Fruit fly (Drosophila melanogaster) whole organism, embryonic: Measurements from ENCODE around the gene MtnD.

Source experiments
- ATbp ChIP-seq: fragments of 200-800 bp; sonication (Bioruptor generic); optimal IDR thresholded peaks from 2 replicates; lab custom pipeline; 2017; ENCODE audit warnings: missing biosample characterization, mild to moderate bottlenecking, missing genetic modification characterization, missing genetic modification reagents
- Aef1 ChIP-seq: fragments of 200-800 bp; sonication (Bioruptor generic); IDR thresholded peaks from 3 replicates; pipeline ENCODE4 v1.3.6; 2022; ENCODE audit warnings: missing biosample characterization, missing genetic modification characterization
- CG10431 ChIP-seq: fragments of 200-800 bp; sonication (Bioruptor generic); optimal IDR thresholded peaks from 3 replicates; lab custom pipeline; 2018; ENCODE audit warnings: missing biosample characterization, mild to moderate bottlenecking, missing genetic modification characterization
- CG10462 ChIP-seq: fragments of 200-800 bp; sonication (Bioruptor generic); optimal IDR thresholded peaks from 2 replicates; lab custom pipeline; 2016; ENCODE audit warnings: missing biosample characterization, missing genetic modification characterization
- CG10959 ChIP-seq: fragments of 200-800 bp; sonication (Bioruptor generic); IDR thresholded peaks from 2 replicates; pipeline ENCODE4 v1.3.6; 2022; ENCODE audit warnings: missing biosample characterization, missing genetic modification characterization
- CG11247 ChIP-seq: fragments of 200-800 bp; sonication (Bioruptor generic); IDR thresholded peaks from 2 replicates; pipeline ENCODE4 v1.3.6; 2022; ENCODE audit warnings: missing biosample characterization, missing genetic modification characterization
- CG12744 ChIP-seq: fragments of 200-800 bp; sonication (Bioruptor generic); optimal IDR thresholded peaks from 2 replicates; lab custom pipeline; 2016; ENCODE audit warnings: missing biosample characterization, missing genetic modification characterization
- CG17328 ChIP-seq: fragments of 200-800 bp; sonication (Bioruptor generic); IDR thresholded peaks from 2 replicates; pipeline ENCODE4 v1.3.6; 2022; ENCODE audit warnings: missing biosample characterization, missing genetic modification characterization
- CG17359 ChIP-seq: fragments of 200-800 bp; sonication (Bioruptor generic); optimal IDR thresholded peaks from 3 replicates; lab custom pipeline; 2018; ENCODE audit warnings: missing biosample characterization, mild to moderate bottlenecking, missing genetic modification characterization, moderate library complexity
- CG18476 ChIP-seq: fragments of 200-800 bp; sonication (Bioruptor generic); optimal IDR thresholded peaks from 2 replicates; lab custom pipeline; 2016; ENCODE audit warnings: missing biosample characterization, mild to moderate bottlenecking, missing genetic modification characterization
- CG2875 ChIP-seq: fragments of 200-800 bp; sonication (Bioruptor generic); optimal IDR thresholded peaks from 2 replicates; lab custom pipeline; 2017; ENCODE audit warnings: missing biosample characterization, mild to moderate bottlenecking, missing genetic modification characterization, missing genetic modification reagents
- CG30403 ChIP-seq: fragments of 200-800 bp; sonication (Bioruptor generic); optimal IDR thresholded peaks from 3 replicates; lab custom pipeline; 2016; ENCODE audit warnings: missing biosample characterization, missing genetic modification characterization
- CG3065 ChIP-seq: fragments of 200-800 bp; sonication (Bioruptor generic); optimal IDR thresholded peaks from 2 replicates; lab custom pipeline; 2016; ENCODE audit warnings: missing biosample characterization, missing genetic modification characterization
- CG3407 ChIP-seq: fragments of 200-800 bp; sonication (Bioruptor generic); optimal IDR thresholded peaks from 2 replicates; lab custom pipeline; 2018; ENCODE audit warnings: missing biosample characterization, mild to moderate bottlenecking, missing genetic modification characterization
- CG4360 ChIP-seq: fragments of 200-800 bp; sonication (Bioruptor generic); IDR thresholded peaks from 2 replicates; pipeline ENCODE4 v1.3.6; 2022; ENCODE audit warnings: missing biosample characterization, missing genetic modification characterization
- CG7357 ChIP-seq: fragments of 200-800 bp; sonication (Bioruptor generic); IDR thresholded peaks from 3 replicates; pipeline ENCODE4 v1.3.6; 2022; ENCODE audit warnings: missing biosample characterization, missing genetic modification characterization
- CG7786 ChIP-seq: fragments of 200-800 bp; sonication (Bioruptor generic); optimal IDR thresholded peaks from 2 replicates; lab custom pipeline; 2016; ENCODE audit warnings: missing biosample characterization, missing genetic modification characterization
- CG9727 ChIP-seq: fragments of 200-800 bp; sonication (Bioruptor generic); optimal IDR thresholded peaks from 3 replicates; lab custom pipeline; 2017; ENCODE audit warnings: missing biosample characterization, mild to moderate bottlenecking, missing genetic modification characterization
- CG9876 ChIP-seq: fragments of 200-800 bp; sonication (Bioruptor generic); optimal IDR thresholded peaks from 2 replicates; lab custom pipeline; 2016; ENCODE audit warnings: missing biosample characterization, missing genetic modification characterization
- CTCF ChIP-seq: fragments of 200-800 bp; sonication (Bioruptor generic); optimal IDR thresholded peaks from 2 replicates; lab custom pipeline; 2017; ENCODE audit warnings: missing biosample characterization, mild to moderate bottlenecking, missing genetic modification characterization, moderate library complexity
- CrebB ChIP-seq: fragments of 200-800 bp; sonication (Bioruptor generic); optimal IDR thresholded peaks from 3 replicates; lab custom pipeline; 2018; ENCODE audit warnings: missing biosample characterization, mild to moderate bottlenecking, missing genetic modification characterization
- Elba2 ChIP-seq: fragments of 200-800 bp; sonication (Bioruptor generic); optimal IDR thresholded peaks from 3 replicates; lab custom pipeline; 2016; ENCODE audit warnings: missing biosample characterization, missing genetic modification characterization
- Ets65A ChIP-seq: fragments of 200-800 bp; sonication (Bioruptor generic); peaks from one replicate; lab custom pipeline; 2016; ENCODE audit warnings: missing biosample characterization, missing genetic modification characterization
- Jarid2 ChIP-seq: fragments of 200-800 bp; sonication (Bioruptor generic); optimal IDR thresholded peaks from 3 replicates; lab custom pipeline; 2017; ENCODE audit warnings: mild to moderate bottlenecking, missing biosample characterization, missing genetic modification reagents, missing genetic modification characterization
- MBD-R2 ChIP-seq: fragments of 200-800 bp; sonication (Bioruptor generic); IDR thresholded peaks from 2 replicates; pipeline ENCODE4 v1.3.6; 2022; ENCODE audit warnings: missing biosample characterization, missing genetic modification characterization
- Mrtf ChIP-seq: fragments of 200-800 bp; sonication (Bioruptor generic); IDR thresholded peaks from 3 replicates; pipeline ENCODE4 v1.3.6; 2022; ENCODE audit warnings: missing biosample characterization, missing genetic modification characterization
- NK7.1 ChIP-seq: fragments of 200-800 bp; sonication (Bioruptor generic); optimal IDR thresholded peaks from 3 replicates; lab custom pipeline; 2016; ENCODE audit warnings: missing biosample characterization, missing genetic modification characterization
- Neu2 ChIP-seq: fragments of 200-800 bp; sonication (Bioruptor generic); optimal IDR thresholded peaks from 3 replicates; lab custom pipeline; 2016; ENCODE audit warnings: missing biosample characterization, missing genetic modification characterization, borderline replicate concordance
- Nf-YA ChIP-seq: fragments of 200-800 bp; sonication (Bioruptor generic); IDR thresholded peaks from 2 replicates; pipeline ENCODE4 v1.3.6; 2022; ENCODE audit warnings: missing biosample characterization, missing genetic modification characterization
- Nf-YC ChIP-seq: fragments of 200-800 bp; optimal IDR thresholded peaks from 3 replicates; lab custom pipeline; 2019; ENCODE audit warnings: missing biosample characterization, mild to moderate bottlenecking, missing genetic modification characterization, moderate library complexity
- Oaz ChIP-seq: fragments of 200-800 bp; sonication (Bioruptor generic); IDR thresholded peaks from 2 replicates; pipeline ENCODE4 v1.3.6; 2022; ENCODE audit warnings: missing biosample characterization, missing genetic modification characterization
- Optix ChIP-seq: fragments of 200-800 bp; sonication (Bioruptor generic); IDR thresholded peaks from 3 replicates; pipeline ENCODE4 v1.3.6; 2022; ENCODE audit warnings: missing biosample characterization, missing genetic modification characterization
- Ptx1 ChIP-seq: fragments of 200-800 bp; sonication (Bioruptor generic); IDR thresholded peaks from 2 replicates; pipeline ENCODE4 v1.3.6; 2022; ENCODE audit warnings: missing biosample characterization, missing genetic modification characterization
- Side ChIP-seq: fragments of 200-800 bp; sonication (Bioruptor generic); optimal IDR thresholded peaks from 2 replicates; lab custom pipeline; 2016; ENCODE audit warnings: missing biosample characterization, missing genetic modification characterization
- ac ChIP-seq: fragments of 200-800 bp; sonication (Bioruptor generic); optimal IDR thresholded peaks from 3 replicates; lab custom pipeline; 2017; ENCODE audit warnings: missing biosample characterization, mild to moderate bottlenecking, missing genetic modification characterization
- aop ChIP-seq: fragments of 200-800 bp; sonication (Bioruptor generic); IDR thresholded peaks from 2 replicates; pipeline ENCODE4 v1.3.6; 2022; ENCODE audit warnings: missing biosample characterization, missing genetic modification characterization
- cas ChIP-seq: fragments of 200-800 bp; sonication (Bioruptor generic); IDR thresholded peaks from 2 replicates; pipeline ENCODE4 v1.3.6; 2022; ENCODE audit warnings: missing biosample characterization, missing genetic modification characterization
- chif ChIP-seq, 2 experiments: fragments of 200-800 bp; sonication (Bioruptor generic); optimal IDR thresholded peaks; 3 replicates each; lab custom pipeline; 2016; ENCODE audit warnings: missing biosample characterization in 2 of 2, missing genetic modification characterization in 2 of 2
- croc ChIP-seq: fragments of 200-800 bp; sonication (Bioruptor generic); conservative IDR thresholded peaks from 3 replicates; pipeline ENCODE4 v1.3.6; 2022; ENCODE audit warnings: missing biosample characterization, missing genetic modification characterization
- dati ChIP-seq: fragments of 200-800 bp; sonication (Bioruptor generic); IDR thresholded peaks from 2 replicates; pipeline ENCODE4 v1.3.6; 2022; ENCODE audit warnings: missing biosample characterization, missing genetic modification characterization
- dysf ChIP-seq: fragments of 200-800 bp; sonication (Bioruptor generic); IDR thresholded peaks from 3 replicates; pipeline ENCODE4 v1.3.6; 2022; ENCODE audit warnings: missing biosample characterization, missing genetic modification characterization
- gcm2 ChIP-seq: fragments of 200-800 bp; sonication (Bioruptor generic); optimal IDR thresholded peaks from 2 replicates; lab custom pipeline; 2016; ENCODE audit warnings: missing biosample characterization, missing genetic modification characterization
- gem ChIP-seq: fragments of 200-800 bp; sonication (Bioruptor generic); optimal IDR thresholded peaks from 2 replicates; lab custom pipeline; 2019; ENCODE audit warnings: missing biosample characterization, mild to moderate bottlenecking, missing genetic modification characterization, moderate library complexity
- ken ChIP-seq: fragments of 200-800 bp; sonication (Bioruptor generic); IDR thresholded peaks from 3 replicates; pipeline ENCODE4 v1.3.6; 2022; ENCODE audit warnings: missing biosample characterization, missing genetic modification characterization
- mld ChIP-seq: fragments of 200-800 bp; sonication (Bioruptor generic); IDR thresholded peaks from 3 replicates; pipeline ENCODE4 v1.3.6; 2022; ENCODE audit warnings: missing biosample characterization, missing genetic modification characterization; ENCODE audit not compliant: partially characterized antibody
- p53 ChIP-seq: fragments of 200-800 bp; sonication (Bioruptor generic); optimal IDR thresholded peaks from 2 replicates; lab custom pipeline; 2016; ENCODE audit warnings: missing biosample characterization, missing genetic modification characterization
- pum ChIP-seq: fragments of 200-800 bp; sonication (Bioruptor generic); optimal IDR thresholded peaks from 2 replicates; lab custom pipeline; 2016; ENCODE audit warnings: missing biosample characterization, missing genetic modification characterization
- shn ChIP-seq: fragments of 200-800 bp; sonication (Bioruptor generic); optimal IDR thresholded peaks from 3 replicates; lab custom pipeline; 2016; ENCODE audit warnings: missing biosample characterization, missing genetic modification characterization
- sob ChIP-seq: fragments of 200-800 bp; sonication (Bioruptor generic); IDR thresholded peaks from 2 replicates; pipeline ENCODE4 v1.3.6; 2022; ENCODE audit warnings: missing biosample characterization, missing genetic modification characterization
- trem ChIP-seq: fragments of 200-800 bp; optimal IDR thresholded peaks from 3 replicates; lab custom pipeline; 2019; ENCODE audit warnings: missing biosample characterization, mild to moderate bottlenecking, missing genetic modification characterization, moderate library complexity
- trh ChIP-seq: fragments of 200-800 bp; sonication (Bioruptor generic); optimal IDR thresholded peaks from 2 replicates; lab custom pipeline; 2016; ENCODE audit warnings: missing biosample characterization, missing genetic modification characterization
- vfl ChIP-seq: fragments of 200-800 bp; sonication (Bioruptor generic); optimal IDR thresholded peaks from 2 replicates; lab custom pipeline; 2016; ENCODE audit warnings: missing biosample characterization, missing genetic modification characterization
- zfh1 ChIP-seq: fragments of 200-800 bp; sonication (Bioruptor generic); IDR thresholded peaks from 3 replicates; pipeline ENCODE4 v1.3.6; 2022; ENCODE audit warnings: missing biosample characterization, missing genetic modification characterization

MtnD gene

DNA sequence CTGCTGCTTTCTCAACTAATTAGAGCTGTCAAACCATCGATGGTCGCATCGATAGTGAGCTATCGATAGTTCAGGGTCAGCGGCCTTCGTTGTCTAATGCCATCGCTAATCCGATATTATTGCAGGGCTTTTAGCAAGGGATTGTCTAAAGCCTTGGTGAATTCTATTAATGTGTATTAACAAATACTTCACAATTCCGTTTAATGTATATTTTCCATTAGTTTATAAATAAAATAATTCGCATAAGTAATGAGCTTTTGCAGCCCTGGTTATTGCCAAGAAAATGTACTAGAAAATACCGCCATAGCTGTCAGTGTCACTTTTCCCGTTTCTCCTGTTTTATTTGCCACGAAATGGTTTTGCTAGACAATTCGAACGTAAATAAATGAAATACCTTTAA, 45.1 kb downstream of the MtnD start, which contains the start of the genes EloB and Srp14 (continued):
- peak; percentile 90 for TF ChIP-seq CG30403 (GFP tag; lab: Kevin White, UChicago)
- TF ChIP-seq dati (GFP tag; lab: Robert Waterston, UW), result no peak
- TF ChIP-seq trem (tag; lab: Kevin White, UChicago), result peak; percentile 93
- TF ChIP-seq CG3407, result peak; percentile 27
- TF ChIP-seq gem (tag; lab: Kevin White, UChicago), result peak; percentile 87
- TF ChIP-seq NK7.1 (GFP tag; lab: Kevin White, UChicago), result peak; percentile 24
- no peak for TF ChIP-seq CG4360 (GFP tag; lab: Robert Waterston, UW)
- TF ChIP-seq Ets65A (GFP tag; lab: Kevin White, UChicago), result peak; percentile 97
- TF ChIP-seq CG11247 (GFP tag; lab: Robert Waterston, UW), result peak; percentile 72
- peak; percentile 82 for TF ChIP-seq CG7786
- peak; percentile 90 for TF ChIP-seq MBD-R2 (GFP tag; lab: Robert Waterston, UW)
- peak; percentile 56 for TF ChIP-seq p53 (GFP tag; lab: Kevin White, UChicago)
- TF ChIP-seq CG17359 (tag; lab: Kevin White, UChicago), result peak; percentile 74
- no peak for TF ChIP-seq ac (GFP tag; lab: Kevin White, UChicago)
- TF ChIP-seq cas (GFP tag; lab: Robert Waterston, UW), result peak; percentile 55; the same call in 1 of the 2 replicates
- TF ChIP-seq croc (GFP tag; lab: Robert Waterston, UW), result 0 out of 3 replicates have a peak, but pooled peaks have one; percentile 30
- TF ChIP-seq Side (GFP tag; lab: Kevin White, UChicago), result peak; percentile 53
- TF ChIP-seq CG10431 (GFP tag; lab: Kevin White, UChicago), result no peak
- no peak for TF ChIP-seq Neu2
- peak; percentile 90 for TF ChIP-seq vfl (GFP tag; lab: Kevin White, UChicago)
- TF ChIP-seq pum (GFP tag; lab: Kevin White, UChicago), result peak; percentile 76
- TF ChIP-seq CG17328 (GFP tag; lab: Robert Waterston, UW), result peak; percentile 80
- TF ChIP-seq Elba2 (GFP tag; lab: Kevin White, UChicago), result peak; percentile 71
- TF ChIP-seq aop, result no peak
- no peak for TF ChIP-seq gcm2 (GFP tag; lab: Kevin White, UChicago)
- peak; percentile 19 for TF ChIP-seq CTCF (GFP tag; lab: Kevin White, UChicago)
- peak; percentile 59 for TF ChIP-seq CrebB (tag; lab: Kevin White, UChicago)
- TF ChIP-seq CG7357 (GFP tag; lab: Robert Waterston, UW), result peak; percentile 71; the same call in 1 of the 3 replicates
- peak; percentile 59; the same call in 1 of the 3 replicates for TF ChIP-seq ken (GFP tag; lab: Robert Waterston, UW)
- TF ChIP-seq CG9876 (GFP tag; lab: Kevin White, UChicago), result peak; percentile 49
- TF ChIP-seq Oaz, result no peak
- TF ChIP-seq Mrtf (GFP tag; lab: Robert Waterston, UW), result peak; percentile 64; the same call in 2 of the 3 replicates
- TF ChIP-seq Nf-YC, result peak; percentile 80
- TF ChIP-seq CG3065, result peak; percentile 74
- TF ChIP-seq shn (GFP tag; lab: Kevin White, UChicago), result peak; percentile 70
- peak; percentile 70 for TF ChIP-seq CG10959 (GFP tag; lab: Robert Waterston, UW)
- peak; percentile 83 for TF ChIP-seq zfh1 (GFP tag; lab: Robert Waterston, UW)
- TF ChIP-seq Jarid2 (GFP tag; lab: Kevin White, UChicago), result no peak
- TF ChIP-seq CG10462, result peak; percentile 61
- peak; percentile 42 for TF ChIP-seq CG2875
- peak; percentile 72; the same call in 2 of the 3 replicates for TF ChIP-seq dysf (GFP tag; lab: Robert Waterston, UW)
- TF ChIP-seq sob (GFP tag; lab: Robert Waterston, UW), result peak; percentile 87
- peak; percentile 67 for TF ChIP-seq CG12744 (GFP tag; lab: Kevin White, UChicago)
- peak; percentile 85 for TF ChIP-seq CG9727 (GFP tag; lab: Kevin White, UChicago)
- TF ChIP-seq CG18476 (GFP tag; lab: Kevin White, UChicago), result peak; percentile 62
- peak; percentile 66 for TF ChIP-seq Aef1
- TF ChIP-seq trh, result peak; percentile 26
- TF ChIP-seq Ptx1 (GFP tag; lab: Robert Waterston, UW), result peak; percentile 80
- no peak for TF ChIP-seq Nf-YA
- TF ChIP-seq chif (GFP tag; optimal IDR thresholded peaks at IDR 0.05; lab: Kevin White, UChicago), result peak; percentile 67 to 71
- TF ChIP-seq mld, result peak; percentile 92
- TF ChIP-seq Optix, result no peak
- TF ChIP-seq ATbp (GFP tag; lab: Kevin White, UChicago), result peak; percentile 24
